Fruit fly (Drosophila melanogaster) whole organism, prepupa: ENCODE measurements around the gene PAN3.
A peak's percentile ranks its signal among the peaks of the same experiment; 100 is the strongest.

Experiments
- CG10631 ChIP-seq: fragments of 200-800 bp; sonication (Bioruptor generic); optimal IDR thresholded peaks from 2 replicates; lab custom pipeline; 2016; ENCODE audit warnings: missing biosample characterization, missing genetic modification characterization
- CG10669 ChIP-seq: fragments of 200-800 bp; sonication (Bioruptor generic); optimal IDR thresholded peaks from 3 replicates; lab custom pipeline; 2018; ENCODE audit warnings: missing biosample characterization, mild to moderate bottlenecking, missing genetic modification characterization, moderate library complexity
- CG15336 ChIP-seq: fragments of 200-800 bp; sonication (Bioruptor generic); IDR thresholded peaks from 2 replicates; pipeline ENCODE4 v1.3.6; 2022; ENCODE audit warnings: missing biosample characterization, missing genetic modification characterization
- CG1621 ChIP-seq: fragments of 200-800 bp; sonication (Bioruptor generic); optimal IDR thresholded peaks from 3 replicates; lab custom pipeline; 2018; ENCODE audit warnings: missing biosample characterization, mild to moderate bottlenecking, missing genetic modification characterization
- CG3032 ChIP-seq: fragments of 200-800 bp; optimal IDR thresholded peaks from 2 replicates; lab custom pipeline; 2019; ENCODE audit warnings: missing biosample characterization, mild to moderate bottlenecking, missing genetic modification characterization, moderate library complexity
- CG31627 ChIP-seq: fragments of 200-800 bp; sonication (Bioruptor generic); optimal IDR thresholded peaks from 3 replicates; lab custom pipeline; 2016; ENCODE audit warnings: missing biosample characterization, missing genetic modification characterization
- CG32006 ChIP-seq: fragments of 200-800 bp; sonication (Bioruptor generic); optimal IDR thresholded peaks from 3 replicates; lab custom pipeline; 2017; ENCODE audit warnings: missing biosample characterization, mild to moderate bottlenecking, missing genetic modification characterization
- CG34406 ChIP-seq: fragments of 200-800 bp; sonication (Bioruptor generic); optimal IDR thresholded peaks from 3 replicates; lab custom pipeline; 2016; ENCODE audit warnings: missing biosample characterization, missing genetic modification characterization
- CG4318 ChIP-seq: fragments of 200-800 bp; sonication (Bioruptor generic); optimal IDR thresholded peaks from 3 replicates; lab custom pipeline; 2017; ENCODE audit warnings: missing biosample characterization, mild to moderate bottlenecking, missing genetic modification characterization
- CG6163 ChIP-seq: fragments of 200-800 bp; sonication (Bioruptor generic); IDR thresholded peaks from 3 replicates; pipeline ENCODE4 v1.3.6; 2022; ENCODE audit warnings: missing biosample characterization, missing genetic modification characterization
- CG6792 ChIP-seq: fragments of 200-800 bp; sonication (Bioruptor generic); optimal IDR thresholded peaks from 3 replicates; lab custom pipeline; 2016; ENCODE audit warnings: missing biosample characterization, missing genetic modification characterization
- CG6808 ChIP-seq: fragments of 200-800 bp; sonication (Bioruptor generic); optimal IDR thresholded peaks from 3 replicates; lab custom pipeline; 2017; ENCODE audit warnings: missing biosample characterization, missing genetic modification characterization, mild to moderate bottlenecking, moderate library complexity, missing genetic modification reagents
- CG6854 ChIP-seq: fragments of 200-800 bp; sonication (Bioruptor generic); optimal IDR thresholded peaks from 2 replicates; lab custom pipeline; 2017; ENCODE audit warnings: missing biosample characterization, mild to moderate bottlenecking, missing genetic modification characterization
- CG8119 ChIP-seq: fragments of 200-800 bp; sonication (Bioruptor generic); IDR thresholded peaks from 3 replicates; pipeline ENCODE4 v1.3.6; 2022; ENCODE audit warnings: missing biosample characterization, missing genetic modification characterization
- CG8319 ChIP-seq: fragments of 200-800 bp; sonication (Bioruptor generic); optimal IDR thresholded peaks from 3 replicates; lab custom pipeline; 2016; ENCODE audit warnings: missing biosample characterization, missing genetic modification characterization
- CG9139 ChIP-seq: fragments of 200-800 bp; sonication (Bioruptor generic); optimal IDR thresholded peaks from 3 replicates; lab custom pipeline; 2017; ENCODE audit warnings: missing biosample characterization, mild to moderate bottlenecking, missing genetic modification characterization
- Eip75B ChIP-seq: fragments of 200-800 bp; sonication (Bioruptor generic); optimal IDR thresholded peaks from 3 replicates; lab custom pipeline; 2016; ENCODE audit warnings: missing biosample characterization, missing genetic modification characterization
- Eip78C ChIP-seq: fragments of 200-800 bp; sonication (Bioruptor generic); peaks from one replicate; lab custom pipeline; 2016; ENCODE audit warnings: missing biosample characterization, missing genetic modification characterization
- Eip93F ChIP-seq: fragments of 200-800 bp; sonication (Bioruptor generic); optimal IDR thresholded peaks from 2 replicates; lab custom pipeline; 2016; ENCODE audit warnings: missing biosample characterization, mild to moderate bottlenecking, missing genetic modification characterization
- Ets21C ChIP-seq: fragments of 200-800 bp; sonication (Bioruptor generic); optimal IDR thresholded peaks from 3 replicates; lab custom pipeline; 2016; ENCODE audit warnings: missing biosample characterization, missing genetic modification characterization
- Ets96B ChIP-seq: fragments of 200-800 bp; optimal IDR thresholded peaks from 2 replicates; lab custom pipeline; 2019; ENCODE audit warnings: missing biosample characterization, mild to moderate bottlenecking, missing genetic modification characterization, moderate library complexity
- Gug ChIP-seq: fragments of 200-800 bp; sonication (Bioruptor generic); IDR thresholded peaks from 2 replicates; pipeline ENCODE4 v1.3.6; 2022; ENCODE audit warnings: missing biosample characterization, missing genetic modification characterization
- Hr38 ChIP-seq: sonication (Bioruptor generic); optimal IDR thresholded peaks from 2 replicates; lab custom pipeline; 2016; ENCODE audit warnings: missing biosample characterization, missing genetic modification characterization
- Hr39 ChIP-seq: fragments of 200-800 bp; sonication (Bioruptor generic); optimal IDR thresholded peaks from 2 replicates; lab custom pipeline; 2016; ENCODE audit warnings: missing biosample characterization, missing genetic modification characterization
- Hr4 ChIP-seq: fragments of 200-800 bp; sonication (Bioruptor generic); optimal IDR thresholded peaks from 3 replicates; lab custom pipeline; 2016; ENCODE audit warnings: missing biosample characterization, missing genetic modification characterization
- Lpt ChIP-seq: fragments of 200-800 bp; sonication (Bioruptor generic); optimal IDR thresholded peaks from 3 replicates; lab custom pipeline; 2016; ENCODE audit warnings: missing biosample characterization, missing genetic modification characterization
- Met ChIP-seq: fragments of 200-800 bp; sonication (Bioruptor generic); optimal IDR thresholded peaks from 3 replicates; lab custom pipeline; 2016; ENCODE audit warnings: missing biosample characterization, missing genetic modification characterization
- OdsH ChIP-seq: fragments of 200-800 bp; sonication (Bioruptor generic); optimal IDR thresholded peaks from 3 replicates; lab custom pipeline; 2016; ENCODE audit warnings: missing biosample characterization, missing genetic modification characterization
- Smox ChIP-seq: fragments of 200-800 bp; sonication (Bioruptor generic); optimal IDR thresholded peaks from 3 replicates; lab custom pipeline; 2016; ENCODE audit warnings: missing biosample characterization, missing genetic modification characterization
- Sox102F ChIP-seq: fragments of 200-800 bp; sonication (Bioruptor generic); optimal IDR thresholded peaks from 2 replicates; lab custom pipeline; 2016; ENCODE audit warnings: missing biosample characterization, mild to moderate bottlenecking, missing genetic modification characterization
- Sox14 ChIP-seq: fragments of 200-800 bp; sonication (Bioruptor generic); optimal IDR thresholded peaks from 3 replicates; lab custom pipeline; 2016; ENCODE audit warnings: missing biosample characterization, missing genetic modification characterization
- Sox15 ChIP-seq: fragments of 200-800 bp; sonication (Bioruptor generic); optimal IDR thresholded peaks from 3 replicates; lab custom pipeline; 2016; ENCODE audit warnings: missing biosample characterization, missing genetic modification characterization
- achi ChIP-seq: fragments of 200-800 bp; sonication (Bioruptor generic); optimal IDR thresholded peaks from 3 replicates; lab custom pipeline; 2016; ENCODE audit warnings: missing biosample characterization, missing genetic modification characterization
- acj6 ChIP-seq: fragments of 200-800 bp; sonication (Bioruptor generic); optimal IDR thresholded peaks from 3 replicates; lab custom pipeline; 2016; ENCODE audit warnings: missing biosample characterization, missing genetic modification characterization
- cyc ChIP-seq: fragments of 200-800 bp; sonication (Bioruptor generic); optimal IDR thresholded peaks from 3 replicates; lab custom pipeline; 2016; ENCODE audit warnings: missing biosample characterization, missing genetic modification characterization
- dac ChIP-seq: fragments of 200-800 bp; sonication (Bioruptor generic); optimal IDR thresholded peaks from 2 replicates; lab custom pipeline; 2017; ENCODE audit warnings: missing biosample characterization, mild to moderate bottlenecking, missing genetic modification characterization
- dsx ChIP-seq: fragments of 200-800 bp; optimal IDR thresholded peaks from 3 replicates; lab custom pipeline; 2019; ENCODE audit warnings: missing biosample characterization, mild to moderate bottlenecking, missing genetic modification characterization, moderate library complexity; ENCODE audit not compliant: poor library complexity, severe bottlenecking
- eg ChIP-seq: fragments of 200-800 bp; sonication (Bioruptor generic); IDR thresholded peaks from 3 replicates; pipeline ENCODE4 v1.3.6; 2022; ENCODE audit warnings: missing biosample characterization, missing genetic modification characterization
- esn ChIP-seq: fragments of 200-800 bp; sonication (Bioruptor generic); optimal IDR thresholded peaks from 2 replicates; lab custom pipeline; 2016; ENCODE audit warnings: missing biosample characterization, mild to moderate bottlenecking, missing genetic modification characterization, moderate library complexity
- fkh ChIP-seq: fragments of 200-800 bp; sonication (Bioruptor generic); optimal IDR thresholded peaks from 3 replicates; lab custom pipeline; 2017; ENCODE audit warnings: missing biosample characterization, mild to moderate bottlenecking, missing genetic modification characterization, moderate library complexity
- salr ChIP-seq, 2 experiments: fragments of 200-800 bp; sonication (Bioruptor generic); optimal IDR thresholded peaks; 3 replicates each; lab custom pipeline; 2016 to 2018; ENCODE audit warnings: missing biosample characterization in 2 of 2, missing genetic modification characterization in 2 of 2, mild to moderate bottlenecking in 1 of 2
- ss ChIP-seq, 2 experiments: fragments of 200-800 bp; sonication (Bioruptor generic); optimal IDR thresholded peaks; 2 replicates in 1 of 2; 3 replicates in 1 of 2; lab custom pipeline; 2017 to 2018; ENCODE audit warnings: mild to moderate bottlenecking in 2 of 2, missing biosample characterization in 2 of 2, missing genetic modification characterization in 2 of 2, moderate library complexity in 1 of 2
- svp ChIP-seq: fragments of 200-800 bp; sonication (Bioruptor generic); peaks from one replicate; lab custom pipeline; 2016; ENCODE audit warnings: missing biosample characterization, missing genetic modification characterization
- topi ChIP-seq: fragments of 200-800 bp; sonication (Bioruptor generic); optimal IDR thresholded peaks from 3 replicates; lab custom pipeline; 2016; ENCODE audit warnings: missing biosample characterization, missing genetic modification characterization
- vri ChIP-seq: fragments of 200-800 bp; sonication (Bioruptor generic); optimal IDR thresholded peaks from 3 replicates; lab custom pipeline; 2016; ENCODE audit warnings: missing biosample characterization, mild to moderate bottlenecking, missing genetic modification characterization

PAN3 gene

dm6 chr3L:3058970-3059883, 11.7 kb upstream of the PAN3 start (continued):
- no peak for TF ChIP-seq dsx (GFP tag; lab: Kevin White, UChicago)
- TF ChIP-seq, all 60 proteins: peak for 14

dm6 chr3L:3060054-3060979, 10.6 kb upstream of the PAN3 start:
- TF ChIP-seq Ets21C (GFP tag; lab: Kevin White, UChicago): peak; percentile 100
- peak; percentile 98 for TF ChIP-seq CG6854 (GFP tag; lab: Kevin White, UChicago)
- peak; percentile 99 for TF ChIP-seq CG3032 (tag; lab: Kevin White, UChicago)
- TF ChIP-seq dsx (GFP tag; lab: Kevin White, UChicago): peak; percentile 96
- peak; percentile 100 for TF ChIP-seq CG4318
- peak; percentile 99 for TF ChIP-seq achi (GFP tag; lab: Kevin White, UChicago)
- TF ChIP-seq Smox (GFP tag; lab: Kevin White, UChicago): peak; percentile 100
- peak; percentile 99 for TF ChIP-seq CG10669 (GFP tag; lab: Kevin White, UChicago)
- peak; percentile 100 for TF ChIP-seq topi (GFP tag; lab: Kevin White, UChicago)
- TF ChIP-seq Eip93F: peak; percentile 99
- peak; percentile 100 for TF ChIP-seq Eip75B (GFP tag; lab: Kevin White, UChicago)
- peak; percentile 100 for TF ChIP-seq Eip78C (GFP tag; lab: Kevin White, UChicago)
- peak; percentile 100 for TF ChIP-seq CG10631 (GFP tag; lab: Kevin White, UChicago)
- TF ChIP-seq Hr4 (GFP tag; lab: Kevin White, UChicago): peak; percentile 100
- peak; percentile 99 for TF ChIP-seq Lpt (GFP tag; lab: Kevin White, UChicago)
- TF ChIP-seq Met: peak; percentile 100
- peak; percentile 100 for TF ChIP-seq OdsH
- TF ChIP-seq CG9139 (GFP tag; lab: Kevin White, UChicago): peak; percentile 95
- TF ChIP-seq acj6 (GFP tag; lab: Kevin White, UChicago): peak; percentile 100
- peak; percentile 100 for TF ChIP-seq Sox15 (GFP tag; lab: Kevin White, UChicago)
- TF ChIP-seq svp (GFP tag; lab: Kevin White, UChicago): peak; percentile 100
- peak; percentile 100 for TF ChIP-seq Sox14 (GFP tag; lab: Kevin White, UChicago)
- peak; percentile 100 for TF ChIP-seq CG34406 (GFP tag; lab: Kevin White, UChicago)
- TF ChIP-seq CG31627 (GFP tag; lab: Kevin White, UChicago): peak; percentile 100
- TF ChIP-seq dac: peak; percentile 99
- TF ChIP-seq Gug (GFP tag; lab: Robert Waterston, UW): peak; percentile 100
- peak; percentile 99 for TF ChIP-seq CG1621 (tag; lab: Kevin White, UChicago)
- peak; percentile 99 for TF ChIP-seq Hr38
- TF ChIP-seq ss (GFP tag; optimal IDR thresholded peaks at IDR 0.05; lab: Kevin White, UChicago): peak; percentile 94 to 97
- TF ChIP-seq CG6808 (GFP tag; lab: Kevin White, UChicago): peak; percentile 97
- TF ChIP-seq CG32006 (GFP tag; lab: Kevin White, UChicago): peak; percentile 100
- peak; percentile 100 for TF ChIP-seq CG8119
- peak; percentile 99 for TF ChIP-seq Ets96B (tag; lab: Kevin White, UChicago)
- TF ChIP-seq CG6163 (GFP tag; lab: Robert Waterston, UW): peak; percentile 100
- peak; percentile 96 for TF ChIP-seq fkh
- TF ChIP-seq eg (GFP tag; lab: Robert Waterston, UW): peak; percentile 100
- peak; percentile 100 for TF ChIP-seq CG6792 (GFP tag; lab: Kevin White, UChicago)
- TF ChIP-seq Sox102F (GFP tag; lab: Kevin White, UChicago): peak; percentile 100
- peak; percentile 100 for TF ChIP-seq CG8319 (GFP tag; lab: Kevin White, UChicago)
- peak; percentile 100 for TF ChIP-seq CG15336 (GFP tag; lab: Robert Waterston, UW)
- peak; percentile 100 for TF ChIP-seq vri (GFP tag; lab: Kevin White, UChicago)
- TF ChIP-seq salr (GFP tag; optimal IDR thresholded peaks at IDR 0.05; lab: Kevin White, UChicago): peak; percentile 99
- TF ChIP-seq cyc (GFP tag; lab: Kevin White, UChicago): peak; percentile 100
- peak; percentile 100 for TF ChIP-seq Hr39 (GFP tag; lab: Kevin White, UChicago)
- TF ChIP-seq esn (GFP tag; lab: Kevin White, UChicago): peak; percentile 100
